Worm (Caenorhabditis elegans) whole organism, early embryonic: Measurements from ENCODE around the gene nhr-118.

ENCODE experiments used
- B0310.2 ChIP-seq: sonication (generic microtip); optimal IDR thresholded peaks from 2 replicates; lab custom pipeline; 2016; ENCODE audit warnings: mild to moderate bottlenecking, missing genetic modification characterization, missing compliant biosample characterization
- F13C5.2 ChIP-seq: sonication (generic microtip); optimal IDR thresholded peaks from 2 replicates; lab custom pipeline; 2017; ENCODE audit warnings: mild to moderate bottlenecking, missing genetic modification characterization, inconsistent platforms, missing compliant biosample characterization
- aly-1 ChIP-seq: sonication (generic microtip); optimal IDR thresholded peaks from 2 replicates; lab custom pipeline; 2016; ENCODE audit warnings: missing genetic modification characterization, missing compliant biosample characterization
- ama-1 ChIP-seq: fragments of 150-350 bp; optimal IDR thresholded peaks from 2 replicates; lab custom pipeline; 2014
- ceh-13 ChIP-seq: fragments of 200-800 bp; sonication (Bioruptor generic); optimal IDR thresholded peaks from 2 replicates; lab custom pipeline; 2018; ENCODE audit warnings: mild to moderate bottlenecking, missing genetic modification characterization, missing compliant biosample characterization
- ceh-36 ChIP-seq: sonication (generic microtip); optimal IDR thresholded peaks from 2 replicates; lab custom pipeline; 2016; ENCODE audit warnings: missing genetic modification characterization, inconsistent platforms, missing compliant biosample characterization
- ets-7 ChIP-seq: sonication (generic microtip); optimal IDR thresholded peaks from 2 replicates; lab custom pipeline; 2016; ENCODE audit warnings: missing genotype, missing genetic modification characterization, missing compliant biosample characterization
- flt-1 ChIP-seq: fragments of 200-800 bp; sonication (Bioruptor generic); IDR thresholded peaks from 2 replicates; pipeline ENCODE4 v1.3.6; 2022; ENCODE audit warnings: missing genetic modification characterization, missing compliant biosample characterization
- hmbx-1 ChIP-seq: sonication (generic microtip); optimal IDR thresholded peaks from 2 replicates; lab custom pipeline; 2016; ENCODE audit warnings: mild to moderate bottlenecking, missing genetic modification characterization, missing compliant biosample characterization
- hmg-4 ChIP-seq: fragments of 200-800 bp; sonication (Bioruptor generic); optimal IDR thresholded peaks from 2 replicates; lab custom pipeline; 2018; ENCODE audit warnings: mild to moderate bottlenecking, missing genetic modification characterization, missing compliant biosample characterization
- hnd-1 ChIP-seq: sonication (generic microtip); optimal IDR thresholded peaks from 2 replicates; lab custom pipeline; 2016; ENCODE audit warnings: missing genetic modification characterization, missing compliant biosample characterization
- pes-1 ChIP-seq: fragments of 200-800 bp; sonication (Bioruptor generic); IDR thresholded peaks from 2 replicates; pipeline ENCODE4 v1.3.6; 2022; ENCODE audit warnings: missing genetic modification reagents, missing genetic modification characterization, missing compliant biosample characterization
- scrt-1 ChIP-seq: fragments of 200-800 bp; sonication (Bioruptor generic); IDR thresholded peaks from 2 replicates; pipeline ENCODE4 v1.3.6; 2022; ENCODE audit warnings: missing genetic modification characterization, missing compliant biosample characterization
- sea-1 ChIP-seq: fragments of 200-800 bp; sonication (Bioruptor generic); conservative IDR thresholded peaks from 2 replicates; pipeline ENCODE4 v1.3.6; 2022; ENCODE audit warnings: missing genetic modification characterization, missing compliant biosample characterization
- tbx-11 ChIP-seq: fragments of 200-800 bp; sonication (Bioruptor generic); IDR thresholded peaks from 2 replicates; pipeline ENCODE4 v1.3.6; 2022; ENCODE audit warnings: missing genetic modification characterization, missing compliant biosample characterization
- tbx-37 ChIP-seq: fragments of 200-800 bp; sonication (Bioruptor generic); conservative IDR thresholded peaks from 2 replicates; pipeline ENCODE4 v1.3.6; 2022; ENCODE audit warnings: missing genetic modification reagents, missing genetic modification characterization, missing compliant biosample characterization
- tra-4 ChIP-seq: sonication (generic microtip); optimal IDR thresholded peaks from 2 replicates; lab custom pipeline; 2017; ENCODE audit warnings: missing genetic modification characterization, missing compliant biosample characterization

nhr-118 gene

DNA sequence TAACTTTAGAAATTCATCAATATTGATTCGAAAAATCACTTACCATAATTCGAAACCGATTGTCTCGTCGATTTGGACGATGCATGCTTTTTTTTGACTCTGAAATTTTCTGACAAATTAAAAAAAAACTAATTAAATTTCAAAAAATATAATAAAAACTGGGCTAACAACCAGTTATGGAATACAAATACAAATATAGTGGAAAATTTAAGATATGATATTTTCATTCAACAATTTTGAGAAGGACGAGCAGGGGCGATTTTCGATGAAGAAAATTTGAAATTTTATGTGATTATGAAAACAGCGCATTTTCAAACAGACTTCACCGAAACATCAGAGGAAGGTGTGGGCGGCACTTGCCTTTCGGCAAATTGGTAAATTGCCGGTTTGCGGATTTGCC lies 25.3 kb upstream of the nhr-118 start, which contains the start of gene F13A2.1:
F13A2.1 (minus strand) TSS at position 101 of the 400 bp plus-strand sequence.
- TF ChIP-seq B0310.2 (tag; lab: Kevin White, UChicago) (no peak), flt-1 (GFP tag; lab: Robert Waterston, UW) (no peak), ama-1 (lab: Kevin White, UChicago) (no peak), scrt-1 (no peak), pes-1 (GFP tag; lab: Robert Waterston, UW) (no peak), sea-1 (GFP tag; lab: Robert Waterston, UW) (no peak), hmg-4 (GFP tag; lab: Kevin White, UChicago) (no peak), hnd-1 (tag; lab: Kevin White, UChicago) (no peak), hmbx-1 (no peak), tbx-37 (GFP tag; lab: Robert Waterston, UW) (no peak), aly-1 (no peak), ets-7 (tag; lab: Kevin White, UChicago) (no peak)

DNA sequence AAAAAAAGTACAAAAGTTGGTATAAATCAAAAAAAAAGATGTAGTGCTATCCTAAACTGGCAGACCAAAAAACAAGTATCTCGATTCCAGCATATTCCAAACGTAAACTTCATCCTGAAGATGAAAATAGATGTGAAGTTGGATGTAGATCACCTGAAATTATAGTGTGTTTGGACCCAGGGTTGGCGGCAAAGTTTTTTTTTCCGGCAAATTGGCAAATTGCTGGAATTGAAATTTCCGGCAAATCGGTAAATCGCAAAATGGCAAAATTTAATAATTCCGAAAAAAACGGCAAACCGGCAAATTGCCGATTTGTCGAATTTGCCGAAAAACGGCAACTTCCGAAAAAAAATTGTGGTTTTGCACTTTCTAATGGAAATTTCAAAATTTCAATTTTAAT lies 23.1 kb upstream of the nhr-118 start, which contains the start of gene F13A2.2:
F13A2.2 (minus strand) TSS at position 101 of the 400 bp plus-strand sequence.
- TF ChIP-seq flt-1 (GFP tag; lab: Robert Waterston, UW) (no peak), scrt-1 (no peak), ets-7 (tag; lab: Kevin White, UChicago) (no peak), ceh-36 (no peak), pes-1 (GFP tag; lab: Robert Waterston, UW) (no peak), ceh-13 (GFP tag; lab: Kevin White, UChicago) (no peak), hmbx-1 (no peak), F13C5.2 (tag; lab: Kevin White, UChicago) (no peak), tra-4 (tag; lab: Kevin White, UChicago) (no peak), tbx-37 (GFP tag; lab: Robert Waterston, UW) (no peak), aly-1 (no peak), tbx-11 (no peak), sea-1 (GFP tag; lab: Robert Waterston, UW) (no peak), hnd-1 (tag; lab: Kevin White, UChicago) (no peak), hmg-4 (GFP tag; lab: Kevin White, UChicago) (no peak), B0310.2 (tag; lab: Kevin White, UChicago) (no peak), ama-1 (lab: Kevin White, UChicago) (no peak)

DNA sequence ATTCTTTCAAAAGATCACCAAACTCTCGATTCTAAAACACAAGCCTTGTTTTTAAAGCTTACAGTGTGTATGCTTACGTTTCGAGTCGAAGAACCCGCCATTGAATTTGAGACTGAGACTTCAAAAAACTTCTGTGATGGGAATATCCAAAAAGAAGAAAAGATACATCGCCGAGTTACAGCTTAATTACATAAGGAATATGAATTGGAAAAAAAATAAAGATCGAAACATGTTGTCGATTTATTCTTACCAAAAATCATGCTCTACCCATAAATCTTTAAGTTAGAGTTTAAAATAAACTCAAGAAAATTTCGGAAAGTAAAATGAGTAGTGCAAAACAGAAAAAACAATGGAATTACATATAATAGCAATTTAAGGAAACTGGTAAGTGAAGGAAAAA lies 21.4 kb upstream of the nhr-118 start, which contains the start of gene F13A2.10:
F13A2.10 (minus strand) TSS at position 101 of the 400 bp plus-strand sequence.
- TF ChIP-seq ets-7 (tag; lab: Kevin White, UChicago) (no peak), tra-4 (tag; lab: Kevin White, UChicago) (no peak), hmg-4 (GFP tag; lab: Kevin White, UChicago) (no peak), pes-1 (GFP tag; lab: Robert Waterston, UW) (no peak), tbx-37 (GFP tag; lab: Robert Waterston, UW) (no peak), F13C5.2 (tag; lab: Kevin White, UChicago) (no peak), ceh-13 (GFP tag; lab: Kevin White, UChicago) (no peak), hmbx-1 (no peak)

DNA sequence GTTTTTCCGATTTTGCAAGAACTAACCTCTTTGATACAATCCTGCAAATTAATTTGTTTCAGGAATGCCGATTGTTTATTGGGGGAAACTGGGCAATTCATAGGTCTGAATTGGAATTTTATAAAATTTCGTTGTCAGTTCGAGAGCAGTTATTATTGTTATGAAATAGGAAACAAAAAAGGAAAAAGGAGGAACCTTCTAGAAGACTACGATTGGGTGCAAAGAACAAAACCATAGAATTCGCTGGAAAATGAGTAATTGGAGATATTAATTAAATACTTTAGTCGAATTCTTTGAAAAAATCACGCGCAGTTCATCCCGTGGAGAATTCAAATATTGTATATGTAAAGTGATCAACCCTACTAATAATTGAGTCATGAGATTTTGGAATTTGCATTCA lies 20.2 kb upstream of the nhr-118 start, which contains the start of gene F13A2.9:
F13A2.9 (minus strand) TSS at position 101 of the 400 bp plus-strand sequence.
- TF ChIP-seq F13C5.2 (tag; lab: Kevin White, UChicago) (no peak), ceh-36 (no peak), tbx-11 (no peak), pes-1 (GFP tag; lab: Robert Waterston, UW) (no peak), ama-1 (lab: Kevin White, UChicago) (no peak), aly-1 (no peak), B0310.2 (tag; lab: Kevin White, UChicago) (no peak), hmbx-1 (no peak), tbx-37 (GFP tag; lab: Robert Waterston, UW) (no peak), tra-4 (tag; lab: Kevin White, UChicago) (no peak)

DNA sequence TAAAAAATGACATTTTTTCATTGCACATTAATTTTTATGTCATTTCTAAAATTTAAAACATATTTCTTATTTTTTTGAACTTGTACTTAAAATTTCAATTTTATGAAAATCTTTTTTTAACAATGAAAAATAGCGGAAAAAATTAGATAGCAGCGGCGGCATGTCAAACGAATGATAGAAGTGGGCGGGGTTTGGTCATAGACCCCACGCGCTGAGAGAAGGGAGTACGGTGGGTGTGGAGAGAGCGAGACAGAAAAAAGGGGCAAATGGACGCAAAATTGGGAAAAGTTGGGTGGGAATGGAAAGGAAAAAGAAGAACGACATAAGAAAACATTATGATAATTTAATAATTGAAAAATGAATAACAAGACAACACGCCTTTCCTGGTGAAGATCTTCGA lies 19.7 kb upstream of the nhr-118 start:
- TF ChIP-seq aly-1, result no peak
- no peak for TF ChIP-seq ceh-13 (GFP tag; lab: Kevin White, UChicago)
- no peak for TF ChIP-seq hmg-4 (GFP tag; lab: Kevin White, UChicago)
- no peak for TF ChIP-seq tra-4 (tag; lab: Kevin White, UChicago)
- TF ChIP-seq sea-1 (GFP tag; lab: Robert Waterston, UW), result no peak
- no peak for TF ChIP-seq hnd-1 (tag; lab: Kevin White, UChicago)
- no peak for TF ChIP-seq B0310.2 (tag; lab: Kevin White, UChicago)
- no peak for TF ChIP-seq ceh-36
- TF ChIP-seq tbx-11, result no peak
- no peak for TF ChIP-seq tbx-37 (GFP tag; lab: Robert Waterston, UW)

DNA sequence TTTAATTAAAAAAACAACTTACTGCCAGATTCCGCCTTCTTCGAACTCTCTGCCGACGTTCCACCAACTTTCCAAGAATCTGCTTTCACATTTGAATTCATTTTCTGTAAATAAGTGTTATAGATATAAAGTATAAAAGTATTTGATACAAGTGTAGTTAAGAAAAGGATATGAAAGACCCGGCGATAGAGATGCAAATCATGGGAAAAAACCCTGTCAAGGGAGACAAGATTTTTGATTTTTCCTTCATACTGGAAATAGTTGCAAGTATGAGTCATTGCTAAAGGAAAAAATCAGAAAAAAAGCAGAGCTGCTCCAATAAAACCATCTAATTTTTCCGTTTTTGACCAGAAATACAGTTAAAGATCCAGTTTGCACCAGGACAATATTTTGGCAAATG lies 11.4 kb upstream of the nhr-118 start, which contains the start of gene F13A2.3:
F13A2.3 (minus strand) TSS at position 101 of the 400 bp plus-strand sequence.
- TF ChIP-seq ceh-13 (GFP tag; lab: Kevin White, UChicago), result no peak
- no peak for TF ChIP-seq pes-1 (GFP tag; lab: Robert Waterston, UW)
- no peak for TF ChIP-seq tra-4 (tag; lab: Kevin White, UChicago)
- no peak for TF ChIP-seq hmbx-1
- no peak for TF ChIP-seq ets-7 (tag; lab: Kevin White, UChicago)
- no peak for TF ChIP-seq aly-1
- no peak for TF ChIP-seq ama-1 (lab: Kevin White, UChicago)
- TF ChIP-seq scrt-1, result no peak
- TF ChIP-seq F13C5.2 (tag; lab: Kevin White, UChicago), result no peak
- TF ChIP-seq flt-1 (GFP tag; lab: Robert Waterston, UW), result no peak
- TF ChIP-seq B0310.2 (tag; lab: Kevin White, UChicago), result no peak
- TF ChIP-seq hnd-1 (tag; lab: Kevin White, UChicago), result no peak
- no peak for TF ChIP-seq hmg-4 (GFP tag; lab: Kevin White, UChicago)
- TF ChIP-seq sea-1 (GFP tag; lab: Robert Waterston, UW), result no peak
- no peak for TF ChIP-seq tbx-37 (GFP tag; lab: Robert Waterston, UW)
- no peak for TF ChIP-seq ceh-36
- TF ChIP-seq tbx-11, result no peak

DNA sequence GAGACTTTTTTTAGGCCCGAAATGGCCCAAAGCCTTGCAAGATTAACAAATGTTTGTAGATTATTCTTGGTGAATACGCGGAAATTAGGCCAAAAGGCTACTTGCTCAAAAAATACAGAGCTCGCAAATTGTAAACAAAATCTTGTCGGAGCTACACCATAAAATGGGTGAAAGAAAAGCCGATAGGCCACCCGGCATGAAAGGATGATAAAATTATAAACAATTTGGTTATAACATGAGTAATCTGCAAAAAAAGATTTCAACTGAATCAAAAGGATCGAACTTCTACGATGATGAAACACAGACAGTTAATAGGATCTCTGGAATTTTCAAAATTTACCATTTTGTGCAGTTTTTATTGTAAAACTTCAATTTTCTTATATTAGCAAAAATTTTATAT lies 9.5 kb upstream of the nhr-118 start:
- TF ChIP-seq F13C5.2 (tag; lab: Kevin White, UChicago), result no peak
- no peak for TF ChIP-seq tbx-37 (GFP tag; lab: Robert Waterston, UW)
- TF ChIP-seq ceh-36, result no peak
- TF ChIP-seq flt-1 (GFP tag; lab: Robert Waterston, UW), result no peak
- no peak for TF ChIP-seq scrt-1
- no peak for TF ChIP-seq hnd-1 (tag; lab: Kevin White, UChicago)
- TF ChIP-seq B0310.2 (tag; lab: Kevin White, UChicago), result no peak
- no peak for TF ChIP-seq tra-4 (tag; lab: Kevin White, UChicago)
- TF ChIP-seq ets-7 (tag; lab: Kevin White, UChicago), result no peak
- no peak for TF ChIP-seq hmg-4 (GFP tag; lab: Kevin White, UChicago)
- no peak for TF ChIP-seq tbx-11
